Fruit fly (Drosophila melanogaster): ENCODE data around the gene Rel.
A peak's percentile ranks its signal among the peaks of the same experiment; 100 is the strongest.

The Rel gene

dm6 chr3R:9055119-9056105 is 7.6 kb upstream of the Rel start (continued):
- TF ChIP-seq CG3065 (GFP tag; optimal IDR thresholded peaks at IDR 0.05): peak; percentile 86
- TF ChIP-seq CHES-1-like (GFP tag; optimal IDR thresholded peaks at IDR 0.05): peak; percentile 68
- peak; percentile 38 for TF ChIP-seq ac (GFP tag; optimal IDR thresholded peaks at IDR 0.05)
- TF ChIP-seq Xrp1 (GFP tag; IDR thresholded peaks at IDR 0.05): no peak
- peak; percentile 95 for TF ChIP-seq Dek (tag; optimal IDR thresholded peaks at IDR 0.05)
- TF ChIP-seq Stat92E (GFP tag; optimal IDR thresholded peaks at IDR 0.05): peak in 1 of 3 experiments; percentile 29
- TF ChIP-seq CG7928 (GFP tag; optimal IDR thresholded peaks at IDR 0.05): peak; percentile 63
- TF ChIP-seq ATbp (GFP tag; optimal IDR thresholded peaks at IDR 0.05): peak; percentile 87
- TF ChIP-seq CG9817 (tag; optimal IDR thresholded peaks at IDR 0.05): peak; percentile 92
- peak; percentile 19 for TF ChIP-seq en (GFP tag; optimal IDR thresholded peaks at IDR 0.05)
- peak; percentile 92 for TF ChIP-seq CG12104 (GFP tag; optimal IDR thresholded peaks at IDR 0.05)
- TF ChIP-seq Max (GFP tag; optimal IDR thresholded peaks at IDR 0.05): peak; percentile 86
- TF ChIP-seq CG10959 (GFP tag; IDR thresholded peaks at IDR 0.05): no peak
- TF ChIP-seq CrebB (tag; optimal IDR thresholded peaks at IDR 0.05): peak; percentile 95
- TF ChIP-seq CG4424 (GFP tag; optimal IDR thresholded peaks at IDR 0.05): peak; percentile 94
- no peak for TF ChIP-seq CG4360 (GFP tag; IDR thresholded peaks at IDR 0.05)
- peak; percentile 81 for TF ChIP-seq CG6272 (GFP tag; IDR thresholded peaks at IDR 0.05)
- TF ChIP-seq Atf-2 (GFP tag; optimal IDR thresholded peaks at IDR 0.05): peak; percentile 66
- TF ChIP-seq CG12659 (GFP tag; optimal IDR thresholded peaks at IDR 0.05): peak; percentile 92
- TF ChIP-seq BtbVII (GFP tag; optimal IDR thresholded peaks at IDR 0.05): peak; percentile 96
- TF ChIP-seq CG3407 (GFP tag; optimal IDR thresholded peaks at IDR 0.05): peak; percentile 83
- TF ChIP-seq Adf1 (GFP tag; IDR thresholded peaks at IDR 0.05): no peak
- TF ChIP-seq Side (GFP tag; optimal IDR thresholded peaks at IDR 0.05): peak; percentile 64
- peak; percentile 87 for TF ChIP-seq CG6254 (GFP tag; optimal IDR thresholded peaks at IDR 0.05)
- TF ChIP-seq odd (GFP tag; optimal IDR thresholded peaks at IDR 0.05): peak; percentile 84
- no peak for TF ChIP-seq CG9932 (GFP tag; IDR thresholded peaks at IDR 0.05)
- TF ChIP-seq CG15514 (GFP tag; optimal IDR thresholded peaks at IDR 0.05): peak; percentile 86
- TF ChIP-seq HLH4C (GFP tag; IDR thresholded peaks at IDR 0.05; ENCODE audit: partially characterized antibody): no peak
- TF ChIP-seq sna (GFP tag; IDR thresholded peaks at IDR 0.05; ENCODE audit: partially characterized antibody): no peak
- TF ChIP-seq CG8478 (optimal IDR thresholded peaks at IDR 0.05): no peak
- no peak for TF ChIP-seq bbx (GFP tag; IDR thresholded peaks at IDR 0.05; ENCODE audit: partially characterized antibody)
- no peak for TF ChIP-seq Gsc (GFP tag; IDR thresholded peaks at IDR 0.05)
- TF ChIP-seq gcm (GFP tag; optimal IDR thresholded peaks at IDR 0.05): peak; percentile 92
- TF ChIP-seq CG8944 (GFP tag; optimal IDR thresholded peaks at IDR 0.05): peak; percentile 72
- TF ChIP-seq slbo (GFP tag; IDR thresholded peaks at IDR 0.05): no peak
- TF ChIP-seq ems (GFP tag; optimal IDR thresholded peaks at IDR 0.05): peak; percentile 77
- TF ChIP-seq CG13894 (tag; optimal IDR thresholded peaks at IDR 0.05): peak; percentile 91
- TF ChIP-seq eyg (GFP tag; optimal IDR thresholded peaks at IDR 0.05): peak; percentile 63
- TF ChIP-seq CG7987 (GFP tag; optimal IDR thresholded peaks at IDR 0.05): peak; percentile 85
- TF ChIP-seq exex (tag; optimal IDR thresholded peaks at IDR 0.05): peak; percentile 82
- peak; percentile 95 for TF ChIP-seq Sox102F (GFP tag; optimal IDR thresholded peaks at IDR 0.05)
- no peak for TF ChIP-seq CG11695 (GFP tag; IDR thresholded peaks at IDR 0.05)
- no peak for TF ChIP-seq CG11696 (GFP tag; IDR thresholded peaks at IDR 0.05)
- TF ChIP-seq CG14710 (tag; optimal IDR thresholded peaks at IDR 0.05): peak; percentile 91
- no peak for TF ChIP-seq CG11456 (GFP tag; IDR thresholded peaks at IDR 0.05)
- no peak for TF ChIP-seq aop (GFP tag; IDR thresholded peaks at IDR 0.05)
- no peak for TF ChIP-seq BEAF-32 (GFP tag; optimal IDR thresholded peaks at IDR 0.05)
- no peak for TF ChIP-seq zfh1 (GFP tag; IDR thresholded peaks at IDR 0.05)
